Fruit fly (Drosophila melanogaster) whole organism, wandering third instar larva: ENCODE measurements around the gene Npc2a.

Experiments used
- Hr78 ChIP-seq: fragments of >200 bp; optimal IDR thresholded peaks from 2 replicates; lab custom pipeline; 2017; ENCODE audit warnings: missing biosample characterization, missing genetic modification characterization
- Hr83 ChIP-seq: fragments of 200-300 bp; sonication (Bioruptor generic); optimal IDR thresholded peaks from 2 replicates; lab custom pipeline; 2016; ENCODE audit warnings: missing biosample characterization, mild to moderate bottlenecking, missing genetic modification characterization, moderate library complexity; ENCODE audit not compliant: poor library complexity, severe bottlenecking
- dmrt93B ChIP-seq: fragments of 200-800 bp; sonication (Bioruptor generic); optimal IDR thresholded peaks from 2 replicates; lab custom pipeline; 2018; ENCODE audit warnings: missing biosample characterization, mild to moderate bottlenecking, missing genetic modification characterization
- sage ChIP-seq: fragments of 200-800 bp; sonication (Bioruptor generic); optimal IDR thresholded peaks from 2 replicates; lab custom pipeline; 2016; ENCODE audit warnings: missing biosample characterization, mild to moderate bottlenecking, missing genetic modification characterization

dm6 chr2L:1972450-1973119 lies 15.5 kb upstream of the Npc2a start:
- TF ChIP-seq dmrt93B (GFP tag; lab: Kevin White, UChicago): no peak
- TF ChIP-seq Hr78 (GFP tag; lab: Kevin White, UChicago): no peak
- no peak for TF ChIP-seq Hr83 (GFP tag; lab: Kevin White, UChicago)
- no peak for TF ChIP-seq sage (GFP tag; lab: Kevin White, UChicago)
